Fruit fly (Drosophila melanogaster) whole organism, embryonic: ENCODE measurements around the gene mus301.

ENCODE experiments used
- Aef1 ChIP-seq: fragments of 200-800 bp; sonication (Bioruptor generic); IDR thresholded peaks from 3 replicates; pipeline ENCODE4 v1.3.6; 2022; ENCODE audit warnings: missing biosample characterization, missing genetic modification characterization
- BtbVII ChIP-seq: fragments of 200-800 bp; sonication (Bioruptor generic); optimal IDR thresholded peaks from 3 replicates; lab custom pipeline; 2017; ENCODE audit warnings: missing biosample characterization, mild to moderate bottlenecking, missing genetic modification characterization
- CG10366 ChIP-seq: fragments of 200-800 bp; sonication (Bioruptor generic); IDR thresholded peaks from 2 replicates; pipeline ENCODE4 v1.3.6; 2022; ENCODE audit warnings: missing biosample characterization, missing genetic modification characterization
- CG10654 ChIP-seq: fragments of 200-800 bp; sonication (Bioruptor generic); optimal IDR thresholded peaks from 2 replicates; lab custom pipeline; 2016; ENCODE audit warnings: missing biosample characterization, missing genetic modification characterization
- CG12942 ChIP-seq: fragments of 200-800 bp; sonication (Bioruptor generic); optimal IDR thresholded peaks from 3 replicates; lab custom pipeline; 2016; ENCODE audit warnings: missing biosample characterization, missing genetic modification characterization
- CG14710 ChIP-seq: fragments of 200-800 bp; sonication (Bioruptor generic); optimal IDR thresholded peaks from 3 replicates; lab custom pipeline; 2019; ENCODE audit warnings: missing biosample characterization, mild to moderate bottlenecking, missing genetic modification characterization, moderate library complexity
- CG15269 ChIP-seq: fragments of 200-800 bp; sonication (Bioruptor generic); optimal IDR thresholded peaks from 2 replicates; lab custom pipeline; 2018; ENCODE audit warnings: missing biosample characterization, mild to moderate bottlenecking, missing genetic modification characterization, moderate library complexity
- CG1603 ChIP-seq: fragments of 200-800 bp; sonication (Bioruptor generic); optimal IDR thresholded peaks from 2 replicates; lab custom pipeline; 2019; ENCODE audit warnings: missing biosample characterization, mild to moderate bottlenecking, missing genetic modification characterization, moderate library complexity
- CG18764 ChIP-seq: fragments of 200-800 bp; sonication (Bioruptor generic); optimal IDR thresholded peaks from 3 replicates; lab custom pipeline; 2016; ENCODE audit warnings: missing biosample characterization, missing genetic modification characterization
- CG2116 ChIP-seq: fragments of 200-800 bp; sonication (Bioruptor generic); optimal IDR thresholded peaks from 3 replicates; lab custom pipeline; 2018; ENCODE audit warnings: missing biosample characterization, mild to moderate bottlenecking, missing genetic modification characterization
- CG2875 ChIP-seq: fragments of 200-800 bp; sonication (Bioruptor generic); optimal IDR thresholded peaks from 2 replicates; lab custom pipeline; 2017; ENCODE audit warnings: missing biosample characterization, mild to moderate bottlenecking, missing genetic modification characterization, missing genetic modification reagents
- CG30020 ChIP-seq: fragments of 200-800 bp; optimal IDR thresholded peaks from 2 replicates; lab custom pipeline; 2019; ENCODE audit warnings: missing biosample characterization, mild to moderate bottlenecking, missing genetic modification characterization, moderate library complexity
- CG34224 ChIP-seq: fragments of 200-800 bp; sonication (Bioruptor generic); IDR thresholded peaks from 3 replicates; pipeline ENCODE4 v1.3.6; 2022; ENCODE audit warnings: missing biosample characterization, missing genetic modification characterization; ENCODE audit not compliant: partially characterized antibody
- CG34422 ChIP-seq: fragments of 200-800 bp; sonication (Bioruptor generic); IDR thresholded peaks from 3 replicates; pipeline ENCODE4 v1.3.6; 2022; ENCODE audit warnings: missing biosample characterization, missing genetic modification characterization
- CG3838 ChIP-seq: fragments of 200-800 bp; sonication (Bioruptor generic); optimal IDR thresholded peaks from 3 replicates; lab custom pipeline; 2016; ENCODE audit warnings: missing biosample characterization, missing genetic modification characterization
- CG42726 ChIP-seq: fragments of 200-800 bp; sonication (Bioruptor generic); IDR thresholded peaks from 2 replicates; pipeline ENCODE4 v1.3.6; 2022; ENCODE audit warnings: missing biosample characterization, missing genetic modification characterization; ENCODE audit not compliant: partially characterized antibody
- CG4424 ChIP-seq: fragments of 200-800 bp; sonication (Bioruptor generic); optimal IDR thresholded peaks from 3 replicates; lab custom pipeline; 2016; ENCODE audit warnings: missing biosample characterization, missing genetic modification characterization
- CG6689 ChIP-seq: fragments of 200-800 bp; sonication (Bioruptor generic); IDR thresholded peaks from 2 replicates; pipeline ENCODE4 v1.3.6; 2022; ENCODE audit warnings: missing biosample characterization, missing genetic modification characterization
- CG7963 ChIP-seq: fragments of 200-800 bp; sonication (Bioruptor generic); IDR thresholded peaks from 3 replicates; pipeline ENCODE4 v1.3.6; 2022; ENCODE audit warnings: missing biosample characterization, missing genetic modification characterization; ENCODE audit not compliant: partially characterized antibody
- CG8290 ChIP-seq, 3 experiments: fragments of 200-800 bp; sonication (Bioruptor generic); optimal IDR thresholded peaks; 2 replicates each; lab custom pipeline; 2016 to 2019; ENCODE audit warnings: missing biosample characterization in 3 of 3, missing genetic modification characterization in 3 of 3, mild to moderate bottlenecking in 2 of 3, moderate library complexity in 1 of 3
- CG9876 ChIP-seq: fragments of 200-800 bp; sonication (Bioruptor generic); optimal IDR thresholded peaks from 2 replicates; lab custom pipeline; 2016; ENCODE audit warnings: missing biosample characterization, missing genetic modification characterization
- D ChIP-seq, 2 experiments: fragments of 200-800 bp in 1 of 2; fragments of >200 bp in 1 of 2; sonication (Bioruptor generic) in 1 of 2; optimal IDR thresholded peaks; 2 replicates in 1 of 2; 3 replicates in 1 of 2; lab custom pipeline; 2017; ENCODE audit warnings: mild to moderate bottlenecking in 1 of 2, missing biosample characterization in 1 of 2, missing genetic modification characterization in 1 of 2, missing genetic modification reagents in 1 of 2
- D19A ChIP-seq: fragments of 200-800 bp; optimal IDR thresholded peaks from 3 replicates; lab custom pipeline; 2019; ENCODE audit warnings: missing biosample characterization, mild to moderate bottlenecking, missing genetic modification characterization, moderate library complexity
- Gug ChIP-seq: fragments of 200-800 bp; sonication (Bioruptor generic); IDR thresholded peaks from 4 replicates; pipeline ENCODE4 v1.3.6; 2022; ENCODE audit warnings: missing biosample characterization, missing genetic modification characterization
- HmgZ ChIP-seq: fragments of 200-800 bp; sonication (Bioruptor generic); optimal IDR thresholded peaks from 2 replicates; lab custom pipeline; 2018; ENCODE audit warnings: missing biosample characterization, mild to moderate bottlenecking, missing genetic modification characterization
- Opbp ChIP-seq: fragments of 200-800 bp; sonication (Bioruptor generic); IDR thresholded peaks from 3 replicates; pipeline ENCODE4 v1.3.6; 2022; ENCODE audit warnings: missing biosample characterization, missing genetic modification characterization; ENCODE audit not compliant: partially characterized antibody
- Pdp1 ChIP-seq, 2 experiments: fragments of 200-800 bp; sonication (Bioruptor generic); optimal IDR thresholded peaks; 3 replicates each; lab custom pipeline; 2016; ENCODE audit warnings: missing biosample characterization in 2 of 2, missing genetic modification characterization in 2 of 2, mild to moderate bottlenecking in 1 of 2, moderate library complexity in 1 of 2
- Side ChIP-seq: fragments of 200-800 bp; sonication (Bioruptor generic); optimal IDR thresholded peaks from 2 replicates; lab custom pipeline; 2016; ENCODE audit warnings: missing biosample characterization, missing genetic modification characterization
- abd-A ChIP-seq: fragments of 200-800 bp; sonication (Bioruptor generic); optimal IDR thresholded peaks from 3 replicates; lab custom pipeline; 2019; ENCODE audit warnings: missing biosample characterization, mild to moderate bottlenecking, missing genetic modification characterization, moderate library complexity
- caup ChIP-seq: fragments of 200-800 bp; sonication (Bioruptor generic); optimal IDR thresholded peaks from 3 replicates; lab custom pipeline; 2017; ENCODE audit warnings: missing biosample characterization, mild to moderate bottlenecking, missing genetic modification characterization, moderate library complexity; ENCODE audit not compliant: severe bottlenecking
- chinmo ChIP-seq: fragments of 200-800 bp; sonication (Bioruptor generic); IDR thresholded peaks from 4 replicates; pipeline ENCODE4 v1.3.6; 2022; ENCODE audit warnings: missing biosample characterization, missing genetic modification characterization; ENCODE audit not compliant: partially characterized antibody
- crol ChIP-seq: fragments of 200-800 bp; sonication (Bioruptor generic); IDR thresholded peaks from 2 replicates; pipeline ENCODE4 v1.3.6; 2022; ENCODE audit warnings: missing biosample characterization, missing genetic modification characterization
- crp ChIP-seq, 2 experiments: fragments of 200-800 bp; sonication (Bioruptor generic); optimal IDR thresholded peaks; 2 replicates in 1 of 2; 3 replicates in 1 of 2; lab custom pipeline; 2017; ENCODE audit warnings: missing biosample characterization in 2 of 2, missing genetic modification characterization in 2 of 2, mild to moderate bottlenecking in 1 of 2, moderate library complexity in 1 of 2
- cwo ChIP-seq: fragments of 200-800 bp; sonication (Bioruptor generic); optimal IDR thresholded peaks from 3 replicates; lab custom pipeline; 2017; ENCODE audit warnings: missing biosample characterization, missing genetic modification characterization, mild to moderate bottlenecking, moderate library complexity, missing genetic modification reagents
- dati ChIP-seq: fragments of 200-800 bp; sonication (Bioruptor generic); IDR thresholded peaks from 2 replicates; pipeline ENCODE4 v1.3.6; 2022; ENCODE audit warnings: missing biosample characterization, missing genetic modification characterization
- fd64A ChIP-seq: fragments of 200-800 bp; sonication (Bioruptor generic); optimal IDR thresholded peaks from 3 replicates; lab custom pipeline; 2018; ENCODE audit warnings: missing biosample characterization, mild to moderate bottlenecking, missing genetic modification characterization
- gce ChIP-seq: fragments of 200-800 bp; sonication (Bioruptor generic); IDR thresholded peaks from 3 replicates; pipeline ENCODE4 v1.3.6; 2022; ENCODE audit warnings: missing biosample characterization, missing genetic modification characterization
- gsb-n ChIP-seq: fragments of 200-800 bp; sonication (Bioruptor generic); optimal IDR thresholded peaks from 3 replicates; lab custom pipeline; 2018; ENCODE audit warnings: missing biosample characterization, mild to moderate bottlenecking, missing genetic modification characterization
- gt ChIP-seq: fragments of 200-800 bp; sonication (Bioruptor generic); IDR thresholded peaks from 2 replicates; pipeline ENCODE4 v1.3.6; 2022; ENCODE audit warnings: missing biosample characterization, missing genetic modification characterization
- lola ChIP-seq, 3 experiments: fragments of >200 bp in 2 of 3; fragments of 200-800 bp in 1 of 3; sonication (Bioruptor generic) in 1 of 3; optimal IDR thresholded peaks; 2 replicates each; lab custom pipeline; 2017 to 2019; ENCODE audit warnings: missing biosample characterization in 3 of 3, missing genetic modification characterization in 3 of 3, mild to moderate bottlenecking in 1 of 3, moderate library complexity in 1 of 3
- ro ChIP-seq: fragments of 200-800 bp; sonication (Bioruptor generic); IDR thresholded peaks from 2 replicates; pipeline ENCODE4 v1.3.6; 2022; ENCODE audit warnings: missing biosample characterization, missing genetic modification characterization
- sens ChIP-seq: fragments of 200-800 bp; sonication (Bioruptor generic); peaks from one replicate; lab custom pipeline; 2016; ENCODE audit warnings: missing biosample characterization, missing genetic modification characterization
- stc ChIP-seq: fragments of 200-800 bp; sonication (Bioruptor generic); IDR thresholded peaks from 2 replicates; pipeline ENCODE4 v1.3.6; 2022; ENCODE audit warnings: missing biosample characterization, missing genetic modification characterization
- trem ChIP-seq: fragments of 200-800 bp; optimal IDR thresholded peaks from 3 replicates; lab custom pipeline; 2019; ENCODE audit warnings: missing biosample characterization, mild to moderate bottlenecking, missing genetic modification characterization, moderate library complexity
- tx ChIP-seq: fragments of 200-800 bp; sonication (Bioruptor generic); optimal IDR thresholded peaks from 2 replicates; lab custom pipeline; 2016; ENCODE audit warnings: missing biosample characterization, missing genetic modification characterization
- unc-4 ChIP-seq: fragments of 200-800 bp; sonication (Bioruptor generic); IDR thresholded peaks from 2 replicates; pipeline ENCODE4 v1.3.6; 2022; ENCODE audit warnings: missing biosample characterization, missing genetic modification characterization; ENCODE audit not compliant: partially characterized antibody
- zfh2 ChIP-seq: fragments of 200-800 bp; sonication (Bioruptor generic); optimal IDR thresholded peaks from 2 replicates; lab custom pipeline; 2016; ENCODE audit warnings: missing biosample characterization, missing genetic modification characterization

mus301 gene

dm6 chr3L:8180464-8181137 is 43.0 kb downstream of the mus301 start, which contains the start of the genes mthl7 and Uxs (continued):
- TF ChIP-seq CG6689 (GFP tag; lab: Robert Waterston, UW) (no peak), CG30020 (tag; lab: Kevin White, UChicago) (no peak), CG8290 (GFP tag; optimal IDR thresholded peaks at IDR 0.05; lab: Kevin White, UChicago) (no peak), CG8290 (tag; optimal IDR thresholded peaks at IDR 0.05; lab: Kevin White, UChicago) (peak in 1 of 2 experiments; percentile 24), CG4424 (GFP tag; lab: Kevin White, UChicago) (no peak), CG7963 (0 out of 3 replicates have a peak, but pooled peaks have one; percentile 29), CG10654 (no peak), Aef1 (GFP tag; lab: Robert Waterston, UW) (no peak), Opbp (GFP tag; lab: Robert Waterston, UW) (0 out of 3 replicates have a peak, but pooled peaks have one; percentile 26), CG34422 (GFP tag; lab: Robert Waterston, UW) (no peak), Gug (GFP tag; lab: Robert Waterston, UW) (no peak), cwo (GFP tag; lab: Kevin White, UChicago) (no peak), CG9876 (GFP tag; lab: Kevin White, UChicago) (no peak), caup (GFP tag; lab: Kevin White, UChicago) (no peak), stc (GFP tag; lab: Robert Waterston, UW) (no peak), BtbVII (GFP tag; lab: Kevin White, UChicago) (no peak), HmgZ (tag; lab: Kevin White, UChicago) (peak; percentile 9), CG3838 (GFP tag; lab: Kevin White, UChicago) (no peak), gt (GFP tag; lab: Robert Waterston, UW) (no peak), dati (no peak), fd64A (no peak), CG12942 (GFP tag; lab: Kevin White, UChicago) (no peak), D19A (no peak), lola (GFP tag; optimal IDR thresholded peaks at IDR 0.05; lab: Kevin White, UChicago) (no peak), CG2875 (GFP tag; lab: Kevin White, UChicago) (no peak), unc-4 (GFP tag; lab: Robert Waterston, UW) (peak; percentile 58), CG34224 (peak; percentile 45; the same call in 2 of the 3 replicates), gsb-n (tag; lab: Kevin White, UChicago) (no peak), CG1603 (tag; lab: Kevin White, UChicago) (peak; percentile 47), CG18764 (GFP tag; lab: Kevin White, UChicago) (no peak), gce (GFP tag; lab: Robert Waterston, UW) (no peak), CG15269 (no peak), zfh2 (GFP tag; lab: Kevin White, UChicago) (no peak), crol (GFP tag; lab: Robert Waterston, UW) (no peak), CG42726 (GFP tag; lab: Robert Waterston, UW) (peak; percentile 36; the same call in 1 of the 2 replicates), crp (GFP tag; optimal IDR thresholded peaks at IDR 0.05; lab: Kevin White, UChicago) (peak in 1 of 2 experiments; percentile 56), sens (GFP tag; lab: Kevin White, UChicago) (peak; percentile 81), Side (no peak), ro (GFP tag; lab: Robert Waterston, UW) (no peak), abd-A (tag; lab: Kevin White, UChicago) (no peak), D (optimal IDR thresholded peaks at IDR 0.05; lab: Kevin White, UChicago) (no peak), D (GFP tag; optimal IDR thresholded peaks at IDR 0.05; lab: Kevin White, UChicago) (no peak), CG2116 (peak; percentile 25), CG14710 (tag; lab: Kevin White, UChicago) (peak; percentile 4), Pdp1 (GFP tag; optimal IDR thresholded peaks at IDR 0.05; lab: Kevin White, UChicago) (peak in 1 of 2 experiments; percentile 34), trem (tag; lab: Kevin White, UChicago) (no peak), CG10366 (no peak), tx (GFP tag; lab: Kevin White, UChicago) (no peak), chinmo (GFP tag; lab: Robert Waterston, UW) (peak; percentile 72; the same call in 1 of the 4 replicates)
